Fruit fly (Drosophila melanogaster) whole organism, embryonic: ENCODE data around the gene Prx5.
A peak's percentile ranks its signal among the peaks of the same experiment; 100 is the strongest.

Experiments used
- ATbp ChIP-seq: fragments of 200-800 bp; sonication (Bioruptor generic); optimal IDR thresholded peaks from 2 replicates; lab custom pipeline; 2017; ENCODE audit warnings: missing biosample characterization, mild to moderate bottlenecking, missing genetic modification characterization, missing genetic modification reagents
- BEAF-32 ChIP-seq: fragments of 200-800 bp; sonication (Bioruptor generic); optimal IDR thresholded peaks from 3 replicates; lab custom pipeline; 2017; ENCODE audit warnings: missing biosample characterization, missing genetic modification characterization, mild to moderate bottlenecking, moderate library complexity, missing genetic modification reagents
- BtbVII ChIP-seq: fragments of 200-800 bp; sonication (Bioruptor generic); optimal IDR thresholded peaks from 3 replicates; lab custom pipeline; 2017; ENCODE audit warnings: missing biosample characterization, mild to moderate bottlenecking, missing genetic modification characterization
- CG10321 ChIP-seq: fragments of 200-800 bp; sonication (Bioruptor generic); IDR thresholded peaks from 2 replicates; pipeline ENCODE4 v1.3.6; 2022; ENCODE audit warnings: missing biosample characterization, missing genetic modification characterization
- CG10543 ChIP-seq: fragments of 200-800 bp; sonication (Bioruptor generic); optimal IDR thresholded peaks from 3 replicates; lab custom pipeline; 2017; ENCODE audit warnings: missing biosample characterization, mild to moderate bottlenecking, missing genetic modification characterization, moderate library complexity
- CG12071 ChIP-seq: fragments of 200-800 bp; sonication (Bioruptor generic); optimal IDR thresholded peaks from 3 replicates; lab custom pipeline; 2018; ENCODE audit warnings: missing biosample characterization, mild to moderate bottlenecking, missing genetic modification characterization
- CG12391 ChIP-seq: fragments of 200-800 bp; sonication (Bioruptor generic); optimal IDR thresholded peaks from 3 replicates; lab custom pipeline; 2018; ENCODE audit warnings: missing biosample characterization, mild to moderate bottlenecking, missing genetic modification characterization, moderate library complexity
- CG12769 ChIP-seq: fragments of 200-800 bp; sonication (Bioruptor generic); optimal IDR thresholded peaks from 2 replicates; lab custom pipeline; 2019; ENCODE audit warnings: missing biosample characterization, mild to moderate bottlenecking, missing genetic modification characterization, moderate library complexity
- CG13287 ChIP-seq: fragments of 200-800 bp; sonication (Bioruptor generic); IDR thresholded peaks from 2 replicates; pipeline ENCODE4 v1.3.6; 2022; ENCODE audit warnings: missing biosample characterization, missing genetic modification characterization; ENCODE audit not compliant: partially characterized antibody
- CG13296 ChIP-seq: fragments of 200-800 bp; sonication (Bioruptor generic); optimal IDR thresholded peaks from 3 replicates; lab custom pipeline; 2018; ENCODE audit warnings: missing biosample characterization, mild to moderate bottlenecking, missing genetic modification characterization
- CG13775 ChIP-seq: fragments of 200-800 bp; sonication (Bioruptor generic); optimal IDR thresholded peaks from 3 replicates; lab custom pipeline; 2017; ENCODE audit warnings: missing biosample characterization, mild to moderate bottlenecking, missing genetic modification characterization
- CG13894 ChIP-seq: fragments of 200-800 bp; sonication (Bioruptor generic); optimal IDR thresholded peaks from 3 replicates; lab custom pipeline; 2018; ENCODE audit warnings: missing biosample characterization, mild to moderate bottlenecking, missing genetic modification characterization, moderate library complexity
- CG15479 ChIP-seq: fragments of 200-800 bp; sonication (Bioruptor generic); optimal IDR thresholded peaks from 3 replicates; lab custom pipeline; 2019; ENCODE audit warnings: missing biosample characterization, mild to moderate bottlenecking, missing genetic modification characterization, moderate library complexity
- CG15601 ChIP-seq: fragments of 200-800 bp; sonication (Bioruptor generic); optimal IDR thresholded peaks from 3 replicates; lab custom pipeline; 2019; ENCODE audit warnings: missing biosample characterization, mild to moderate bottlenecking, missing genetic modification characterization, moderate library complexity
- CG2116 ChIP-seq: fragments of 200-800 bp; sonication (Bioruptor generic); optimal IDR thresholded peaks from 3 replicates; lab custom pipeline; 2018; ENCODE audit warnings: missing biosample characterization, mild to moderate bottlenecking, missing genetic modification characterization
- CG2712 ChIP-seq: fragments of 200-800 bp; optimal IDR thresholded peaks from 3 replicates; lab custom pipeline; 2019; ENCODE audit warnings: missing biosample characterization, mild to moderate bottlenecking, missing genetic modification characterization, moderate library complexity
- CG32532 ChIP-seq: fragments of 200-800 bp; sonication (Bioruptor generic); IDR thresholded peaks from 2 replicates; pipeline ENCODE4 v1.3.6; 2022; ENCODE audit warnings: missing biosample characterization, missing genetic modification characterization
- CG32767 ChIP-seq: fragments of 200-800 bp; sonication (Bioruptor generic); IDR thresholded peaks from 2 replicates; pipeline ENCODE4 v1.3.6; 2022; ENCODE audit warnings: missing biosample characterization, missing genetic modification characterization
- CG4328 ChIP-seq: fragments of 200-800 bp; sonication (Bioruptor generic); optimal IDR thresholded peaks from 3 replicates; lab custom pipeline; 2017; ENCODE audit warnings: missing biosample characterization, missing genetic modification reagents, missing genetic modification characterization
- CG43689 ChIP-seq: fragments of 200-800 bp; sonication (Bioruptor generic); IDR thresholded peaks from 2 replicates; pipeline ENCODE4 v1.3.6; 2022; ENCODE audit warnings: missing biosample characterization, missing genetic modification characterization
- CG6175 ChIP-seq: fragments of 200-800 bp; sonication (Bioruptor generic); IDR thresholded peaks from 3 replicates; pipeline ENCODE4 v1.3.6; 2022; ENCODE audit warnings: missing biosample characterization, missing genetic modification characterization
- CG7372 ChIP-seq: fragments of 200-800 bp; sonication (Bioruptor generic); IDR thresholded peaks from 2 replicates; pipeline ENCODE4 v1.3.6; 2022; ENCODE audit warnings: missing biosample characterization, missing genetic modification characterization
- CoRest ChIP-seq: fragments of 200-800 bp; sonication (Bioruptor generic); optimal IDR thresholded peaks from 3 replicates; lab custom pipeline; 2018; ENCODE audit warnings: missing biosample characterization, mild to moderate bottlenecking, missing genetic modification characterization, moderate library complexity
- D19B ChIP-seq: fragments of 200-800 bp; sonication (Bioruptor generic); optimal IDR thresholded peaks from 2 replicates; lab custom pipeline; 2017; ENCODE audit warnings: missing biosample characterization, mild to moderate bottlenecking, missing genetic modification characterization
- Dbx ChIP-seq: fragments of 200-800 bp; sonication (Bioruptor generic); IDR thresholded peaks from 3 replicates; pipeline ENCODE4 v1.3.6; 2022; ENCODE audit warnings: missing biosample characterization, missing genetic modification characterization
- Dip3 ChIP-seq: fragments of 200-800 bp; sonication (Bioruptor generic); optimal IDR thresholded peaks from 3 replicates; lab custom pipeline; 2016; ENCODE audit warnings: missing biosample characterization, missing genetic modification characterization
- Dll ChIP-seq: fragments of 200-800 bp; sonication (Bioruptor generic); IDR thresholded peaks from 4 replicates; pipeline ENCODE4 v1.3.6; 2022; ENCODE audit warnings: missing biosample characterization, missing genetic modification characterization; ENCODE audit not compliant: partially characterized antibody
- E2f1 ChIP-seq: fragments of 200-800 bp; sonication (Bioruptor generic); IDR thresholded peaks from 2 replicates; pipeline ENCODE4 v1.3.6; 2022; ENCODE audit warnings: missing biosample characterization, missing genetic modification characterization
- Ets65A ChIP-seq: fragments of 200-800 bp; sonication (Bioruptor generic); peaks from one replicate; lab custom pipeline; 2016; ENCODE audit warnings: missing biosample characterization, missing genetic modification characterization
- Gug ChIP-seq: fragments of 200-800 bp; sonication (Bioruptor generic); IDR thresholded peaks from 4 replicates; pipeline ENCODE4 v1.3.6; 2022; ENCODE audit warnings: missing biosample characterization, missing genetic modification characterization
- H15 ChIP-seq: fragments of 200-800 bp; sonication (Bioruptor generic); IDR thresholded peaks from 3 replicates; pipeline ENCODE4 v1.3.6; 2022; ENCODE audit warnings: missing biosample characterization, missing genetic modification characterization
- Mrtf ChIP-seq: fragments of 200-800 bp; sonication (Bioruptor generic); IDR thresholded peaks from 3 replicates; pipeline ENCODE4 v1.3.6; 2022; ENCODE audit warnings: missing biosample characterization, missing genetic modification characterization
- Neu2 ChIP-seq: fragments of 200-800 bp; sonication (Bioruptor generic); optimal IDR thresholded peaks from 3 replicates; lab custom pipeline; 2016; ENCODE audit warnings: missing biosample characterization, missing genetic modification characterization, borderline replicate concordance
- Nf-YC ChIP-seq: fragments of 200-800 bp; optimal IDR thresholded peaks from 3 replicates; lab custom pipeline; 2019; ENCODE audit warnings: missing biosample characterization, mild to moderate bottlenecking, missing genetic modification characterization, moderate library complexity
- Sry-δ ChIP-seq: fragments of 200-800 bp; sonication (Bioruptor generic); optimal IDR thresholded peaks from 2 replicates; lab custom pipeline; 2016; ENCODE audit warnings: missing biosample characterization, missing genetic modification characterization
- Ssrp ChIP-seq: fragments of 200-800 bp; sonication (Bioruptor generic); optimal IDR thresholded peaks from 2 replicates; lab custom pipeline; 2018; ENCODE audit warnings: missing biosample characterization, mild to moderate bottlenecking, missing genetic modification characterization, moderate library complexity
- Trl ChIP-seq, 3 experiments: fragments of >200 bp in 2 of 3; fragments of 200-800 bp in 1 of 3; sonication (Bioruptor generic) in 1 of 3; optimal IDR thresholded peaks; 2 replicates in 1 of 3; 3 replicates in 2 of 3; lab custom pipeline; 2016 to 2017; ENCODE audit warnings: missing biosample characterization in 1 of 3, missing genetic modification characterization in 1 of 3
- aop ChIP-seq: fragments of 200-800 bp; sonication (Bioruptor generic); IDR thresholded peaks from 2 replicates; pipeline ENCODE4 v1.3.6; 2022; ENCODE audit warnings: missing biosample characterization, missing genetic modification characterization
- chinmo ChIP-seq: fragments of 200-800 bp; sonication (Bioruptor generic); IDR thresholded peaks from 4 replicates; pipeline ENCODE4 v1.3.6; 2022; ENCODE audit warnings: missing biosample characterization, missing genetic modification characterization; ENCODE audit not compliant: partially characterized antibody
- chn ChIP-seq: fragments of 200-800 bp; sonication (Bioruptor generic); optimal IDR thresholded peaks from 2 replicates; lab custom pipeline; 2016; ENCODE audit warnings: missing biosample characterization, missing genetic modification characterization
- fd96Cb ChIP-seq: fragments of 200-800 bp; sonication (Bioruptor generic); optimal IDR thresholded peaks from 2 replicates; lab custom pipeline; 2018; ENCODE audit warnings: missing biosample characterization, mild to moderate bottlenecking, missing genetic modification characterization, moderate library complexity
- ftz-f1 ChIP-seq: fragments of 200-800 bp; sonication (Bioruptor generic); optimal IDR thresholded peaks from 2 replicates; lab custom pipeline; 2016; ENCODE audit warnings: missing biosample characterization, missing genetic modification characterization
- h ChIP-seq: fragments of >200 bp; optimal IDR thresholded peaks from 2 replicates; lab custom pipeline; 2017
- klu ChIP-seq: fragments of 200-800 bp; sonication (Bioruptor generic); IDR thresholded peaks from 2 replicates; pipeline ENCODE4 v1.3.6; 2022; ENCODE audit warnings: missing biosample characterization, missing genetic modification characterization
- lab ChIP-seq: fragments of 200-800 bp; sonication (Bioruptor generic); optimal IDR thresholded peaks from 3 replicates; lab custom pipeline; 2017; ENCODE audit warnings: missing biosample characterization, missing genetic modification characterization, mild to moderate bottlenecking, moderate library complexity, missing genetic modification reagents
- phol ChIP-seq: fragments of 200-800 bp; sonication (Bioruptor generic); optimal IDR thresholded peaks from 3 replicates; lab custom pipeline; 2018; ENCODE audit warnings: missing biosample characterization, mild to moderate bottlenecking, missing genetic modification characterization, moderate library complexity
- ro ChIP-seq: fragments of 200-800 bp; sonication (Bioruptor generic); IDR thresholded peaks from 2 replicates; pipeline ENCODE4 v1.3.6; 2022; ENCODE audit warnings: missing biosample characterization, missing genetic modification characterization
- so ChIP-seq: fragments of 200-800 bp; sonication (Bioruptor generic); IDR thresholded peaks from 3 replicates; pipeline ENCODE4 v1.3.6; 2022; ENCODE audit warnings: missing biosample characterization, missing genetic modification characterization
- vvl ChIP-seq: fragments of 200-800 bp; sonication (Bioruptor generic); IDR thresholded peaks from 2 replicates; pipeline ENCODE4 v1.3.6; 2022; ENCODE audit warnings: missing biosample characterization, missing genetic modification characterization
- yki ChIP-seq: fragments of >200 bp; optimal IDR thresholded peaks from 3 replicates; lab custom pipeline; 2018
- zfh2 ChIP-seq: fragments of 200-800 bp; sonication (Bioruptor generic); optimal IDR thresholded peaks from 2 replicates; lab custom pipeline; 2016; ENCODE audit warnings: missing biosample characterization, missing genetic modification characterization

Gene Prx5

DNA sequence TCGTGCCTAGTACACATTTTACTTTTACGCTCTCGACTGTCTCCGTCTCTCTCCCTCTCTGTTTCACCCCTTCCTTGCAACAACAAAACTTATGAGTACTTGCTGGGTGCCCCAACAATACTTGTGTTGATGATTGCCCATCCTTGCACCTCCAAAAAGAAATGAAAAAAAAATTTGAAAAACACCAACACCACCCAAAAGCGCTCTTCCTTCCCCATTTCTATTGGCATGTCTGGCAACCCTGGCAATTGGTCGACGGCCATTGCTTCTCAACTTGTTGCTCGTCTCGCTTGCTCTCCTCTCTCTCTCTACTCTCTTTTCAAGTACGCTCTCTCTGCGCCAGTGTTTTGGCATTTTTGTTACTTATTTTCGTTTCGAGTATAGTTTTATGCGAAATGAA is 1.3 kb upstream of the Prx5 start (continued):
- TF ChIP-seq Trl (optimal IDR thresholded peaks at IDR 0.05; lab: Kevin White, UChicago) = peak; percentile 98 to 99
- TF ChIP-seq Trl (GFP tag; optimal IDR thresholded peaks at IDR 0.05; lab: Kevin White, UChicago) = peak; percentile 85
- peak; percentile 24 for TF ChIP-seq CG2116 (GFP tag; lab: Kevin White, UChicago)
- peak; percentile 49; the same call in 1 of the 3 replicates for TF ChIP-seq Dbx (GFP tag; lab: Robert Waterston, UW)
- peak; percentile 14 for TF ChIP-seq CG13775 (GFP tag; lab: Kevin White, UChicago)
- no peak for TF ChIP-seq CG7372 (GFP tag; lab: Robert Waterston, UW)
- TF ChIP-seq lab = peak; percentile 38
- TF ChIP-seq CG13287 (GFP tag; lab: Robert Waterston, UW) = peak; percentile 15; the same call in 1 of the 2 replicates
- peak; percentile 74; the same call in 2 of the 4 replicates for TF ChIP-seq chinmo (GFP tag; lab: Robert Waterston, UW)
- no peak for TF ChIP-seq CG15479 (GFP tag; lab: Kevin White, UChicago)
- no peak for TF ChIP-seq CG2712 (tag; lab: Kevin White, UChicago)
- no peak for TF ChIP-seq H15 (GFP tag; lab: Robert Waterston, UW)
- TF ChIP-seq CG10321 (GFP tag; lab: Robert Waterston, UW) = no peak
- peak; percentile 52 for TF ChIP-seq BtbVII (GFP tag; lab: Kevin White, UChicago)
- peak; percentile 62 for TF ChIP-seq vvl
- TF ChIP-seq fd96Cb (tag; lab: Kevin White, UChicago) = no peak
- TF ChIP-seq CG12391 (tag; lab: Kevin White, UChicago) = peak; percentile 31
- TF ChIP-seq CG15601 (tag; lab: Kevin White, UChicago) = no peak
- TF ChIP-seq Neu2 = no peak
- peak; percentile 38; the same call in 1 of the 4 replicates for TF ChIP-seq Gug (GFP tag; lab: Robert Waterston, UW)
- no peak for TF ChIP-seq CG43689 (GFP tag; lab: Robert Waterston, UW)
- peak; percentile 21 for TF ChIP-seq Dip3 (GFP tag; lab: Kevin White, UChicago)
- no peak for TF ChIP-seq Ssrp
- no peak for TF ChIP-seq klu
- no peak for TF ChIP-seq h (lab: Kevin White, UChicago)
- TF ChIP-seq so (GFP tag; lab: Robert Waterston, UW) = 0 out of 3 replicates have a peak, but pooled peaks have one; percentile 8
- TF ChIP-seq Nf-YC = peak; percentile 47
- TF ChIP-seq aop (GFP tag; lab: Robert Waterston, UW) = no peak
- peak; percentile 39 for TF ChIP-seq CoRest (tag; lab: Kevin White, UChicago)
- peak; percentile 27 for TF ChIP-seq D19B (GFP tag; lab: Kevin White, UChicago)
- peak; percentile 15 for TF ChIP-seq ftz-f1
- TF ChIP-seq CG12769 (tag; lab: Kevin White, UChicago) = no peak
- peak; percentile 85 for TF ChIP-seq phol (tag; lab: Kevin White, UChicago)
- peak; percentile 36 for TF ChIP-seq CG4328 (GFP tag; lab: Kevin White, UChicago)
- TF ChIP-seq CG6175 (GFP tag; lab: Robert Waterston, UW) = 0 out of 3 replicates have a peak, but pooled peaks have one; percentile 25
- peak; percentile 19 for TF ChIP-seq chn (GFP tag; lab: Kevin White, UChicago)
- TF ChIP-seq Mrtf (GFP tag; lab: Robert Waterston, UW) = no peak
- peak; percentile 31 for TF ChIP-seq CG13296
- TF ChIP-seq ro (GFP tag; lab: Robert Waterston, UW) = no peak
- peak; percentile 50 for TF ChIP-seq zfh2 (GFP tag; lab: Kevin White, UChicago)
- peak; percentile 47; the same call in 1 of the 4 replicates for TF ChIP-seq Dll
- TF ChIP-seq BEAF-32 (GFP tag; lab: Kevin White, UChicago) = peak; percentile 6
- TF ChIP-seq Sry-δ (GFP tag; lab: Kevin White, UChicago) = peak; percentile 22
- no peak for TF ChIP-seq E2f1
- TF ChIP-seq ATbp (GFP tag; lab: Kevin White, UChicago) = peak; percentile 7
- no peak for TF ChIP-seq CG32767 (GFP tag; lab: Robert Waterston, UW)
- peak; percentile 10 for TF ChIP-seq CG13894 (tag; lab: Kevin White, UChicago)
- TF ChIP-seq CG10543 = peak; percentile 73
- peak; percentile 74 for TF ChIP-seq CG32532 (GFP tag; lab: Robert Waterston, UW)
- peak; percentile 88 for TF ChIP-seq yki (lab: Kevin White, UChicago)
- TF ChIP-seq Ets65A = peak; percentile 34
- TF ChIP-seq CG12071 (GFP tag; lab: Kevin White, UChicago) = no peak
